Fruit fly (Drosophila melanogaster) whole organism: ENCODE results near the gene COX8.

ENCODE experiments used
- CG8478 ChIP-seq: fragments of >200 bp; optimal IDR thresholded peaks from 2 replicates; lab custom pipeline; 2018; ENCODE audit warnings: inconsistent platforms
- Dll ChIP-seq: fragments of >200 bp; optimal IDR thresholded peaks from 2 replicates; lab custom pipeline; 2017
- EcR ChIP-seq, 2 experiments: fragments of >200 bp; optimal IDR thresholded peaks; 2 replicates each; lab custom pipeline; 2017; ENCODE audit warnings: missing biosample characterization in 2 of 2, missing genetic modification characterization in 2 of 2, missing genetic modification reagents in 2 of 2
- pan ChIP-seq: fragments of >200 bp; optimal IDR thresholded peaks from 2 replicates; lab custom pipeline; 2017
- psq ChIP-seq: fragments of >200 bp; optimal IDR thresholded peaks from 2 replicates; lab custom pipeline; 2017
- usp ChIP-seq: fragments of >200 bp; optimal IDR thresholded peaks from 2 replicates; lab custom pipeline; 2017; ENCODE audit warnings: missing biosample characterization, missing genetic modification characterization, mixed read lengths

DNA sequence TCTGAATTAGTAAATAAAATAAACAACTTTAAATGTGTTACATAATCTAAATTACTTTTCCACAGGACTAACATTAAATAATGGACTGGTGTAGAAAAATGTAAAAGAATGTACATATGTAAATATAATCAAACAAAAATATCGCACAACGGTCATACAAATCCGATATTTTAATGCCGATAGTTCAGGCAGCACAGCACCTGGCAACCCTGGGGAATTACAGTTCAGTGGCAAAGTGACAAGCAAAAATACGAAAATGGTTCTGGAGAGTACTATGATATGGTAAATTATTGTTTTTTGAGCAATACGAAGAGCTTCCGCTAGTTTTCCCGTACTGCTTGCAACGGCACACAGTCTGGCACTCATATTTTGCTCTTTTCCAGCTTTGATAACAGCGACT, 2.4 kb downstream of the COX8 start, which contains the start of gene Rpn10:
- TF ChIP-seq usp (GFP tag; lab: Kevin White, UChicago): no peak
- no peak for TF ChIP-seq psq (lab: Kevin White, UChicago)
- TF ChIP-seq EcR (GFP tag; optimal IDR thresholded peaks at IDR 0.05; lab: Kevin White, UChicago): no peak
- TF ChIP-seq Dll (lab: Kevin White, UChicago): no peak
- TF ChIP-seq pan: no peak
- no peak for TF ChIP-seq CG8478
